Worm (Caenorhabditis elegans): ENCODE data around the gene F35F10.13.

- TF ChIP-seq unc-86 (tag; optimal IDR thresholded peaks at IDR 0.05) (no peak), ama-1 (optimal IDR thresholded peaks at IDR 0.05) (no peak), Y22D7AL.16 (tag; optimal IDR thresholded peaks at IDR 0.05) (no peak), pax-1 (tag; optimal IDR thresholded peaks at IDR 0.05) (no peak), pha-4 (tag; optimal IDR thresholded peaks at IDR 0.05) (no peak)
These were observed 39.4 kb upstream of the F35F10.13 start, which contains the start of gene C04E12.5 for ce11 chrV:3358267-3358666.
